1 fruit fly cellular context compared by ENCODE assay signal in the genomic region with DNA sequence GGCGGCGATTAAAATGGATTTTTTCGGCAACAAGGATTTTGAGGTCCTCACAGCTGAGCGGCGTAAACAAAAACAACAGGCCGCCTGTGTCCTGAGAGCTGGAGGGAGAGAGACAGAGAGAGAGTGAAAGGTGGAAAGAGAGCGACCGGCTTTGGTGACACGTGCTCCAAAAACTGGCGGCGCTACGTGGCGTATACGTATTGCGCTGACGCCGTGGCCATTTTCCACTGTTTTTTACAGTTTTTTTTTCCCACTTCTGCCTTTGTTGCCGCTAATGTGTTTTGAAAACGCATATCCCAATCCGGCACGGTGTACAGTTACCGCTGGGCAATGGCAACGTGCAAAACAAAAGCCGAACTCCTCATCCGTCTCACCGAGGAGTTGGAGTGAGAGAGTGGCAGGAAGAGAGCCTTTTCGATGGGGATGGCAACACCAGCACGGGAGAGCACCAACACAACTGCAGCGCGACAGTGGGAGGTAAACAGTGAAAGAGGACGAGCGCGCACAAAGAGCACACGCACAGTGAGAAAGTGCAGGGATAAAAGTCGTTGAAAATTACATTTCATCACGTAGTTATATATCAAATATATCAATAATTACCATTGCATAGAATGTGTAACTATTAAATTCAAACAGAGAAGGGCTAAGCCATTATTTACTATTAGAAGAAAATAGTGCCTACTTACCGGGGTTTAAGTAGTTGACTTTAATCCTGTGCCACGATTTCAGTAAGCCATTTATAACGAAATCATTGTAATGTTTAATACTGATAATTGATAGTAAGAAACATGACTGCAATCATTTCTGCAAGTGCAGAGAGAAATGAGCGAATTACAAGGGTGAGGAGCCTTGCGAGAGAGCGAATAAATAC.
TF ChIP-seq lines count a peak whose summit lies in the region.

No protein-coding gene starts in this region.

TF ChIP-seq in whole organism, embryonic, 481 proteins besides CTCF, POLR2A, EP300 and RAD21 (continued from another document):
- TF ChIP-seq Dfd (GFP tag; optimal IDR thresholded peaks at IDR 0.05; lab: Kevin White, UChicago) (no peak), CG18619 (GFP tag; optimal IDR thresholded peaks at IDR 0.05; lab: Kevin White, UChicago) (peak; percentile 66), peb (GFP tag; IDR thresholded peaks at IDR 0.05; lab: Robert Waterston, UW) (peak; percentile 66), crol (GFP tag; IDR thresholded peaks at IDR 0.05; lab: Robert Waterston, UW) (peak; percentile 47), Myb (GFP tag; optimal IDR thresholded peaks at IDR 0.05; lab: Kevin White, UChicago) (peak; percentile 5), CG15514 (GFP tag; optimal IDR thresholded peaks at IDR 0.05; lab: Kevin White, UChicago) (no peak), slou (GFP tag; optimal IDR thresholded peaks at IDR 0.05; lab: Kevin White, UChicago) (peak; percentile 19), CG10543 (GFP tag; optimal IDR thresholded peaks at IDR 0.05; lab: Kevin White, UChicago) (peak; percentile 34), CG16863 (GFP tag; optimal IDR thresholded peaks at IDR 0.05; lab: Kevin White, UChicago) (peak; percentile 53), tgo (GFP tag; IDR thresholded peaks at IDR 0.05; lab: Robert Waterston, UW) (peak; percentile 38), gem (tag; optimal IDR thresholded peaks at IDR 0.05; lab: Kevin White, UChicago) (peak; percentile 63), zfh2 (GFP tag; optimal IDR thresholded peaks at IDR 0.05; lab: Kevin White, UChicago) (peak; percentile 17), D (optimal IDR thresholded peaks at IDR 0.05; lab: Kevin White, UChicago) (peak; percentile 93), D (GFP tag; optimal IDR thresholded peaks at IDR 0.05; lab: Kevin White, UChicago) (peak; percentile 29), run (tag; optimal IDR thresholded peaks at IDR 0.05; lab: Kevin White, UChicago) (peak; percentile 28), ssp (GFP tag; IDR thresholded peaks at IDR 0.05; lab: Robert Waterston, UW) (no peak; the same call in 1 of the 2 replicates)
TF ChIP-seq in whole organism, embryonic: peak in this region for 181.
